Worm (Caenorhabditis elegans): ENCODE results near the gene T01B7.13.

The T01B7.13 gene

ce11 chrII:8731736-8732229 is 16.6 kb downstream of the T01B7.13 start:
- TF ChIP-seq che-1 (tag; optimal IDR thresholded peaks at IDR 0.05) (no peak), pros-1 (tag; optimal IDR thresholded peaks at IDR 0.05) (no peak), ets-4 (tag; optimal IDR thresholded peaks at IDR 0.05) (no peak), hlh-30 (tag; optimal IDR thresholded peaks at IDR 0.05; ENCODE audit: insufficient read depth) (no peak), Y22D7AL.16 (tag; optimal IDR thresholded peaks at IDR 0.05) (no peak), ceh-2 (tag; optimal IDR thresholded peaks at IDR 0.05) (no peak), unc-3 (GFP tag; conservative IDR thresholded peaks at IDR 0.05) (no peak), unc-3 (tag; optimal IDR thresholded peaks at IDR 0.05) (no peak), dmd-4 (tag; optimal IDR thresholded peaks at IDR 0.05; ENCODE audit: borderline replicate concordance) (no peak), unc-86 (tag; optimal IDR thresholded peaks at IDR 0.05) (no peak), pat-9 (tag; optimal IDR thresholded peaks at IDR 0.05) (no peak), zip-5 (tag; optimal IDR thresholded peaks at IDR 0.05) (no peak), ceh-24 (tag; optimal IDR thresholded peaks at IDR 0.05) (no peak), ama-1 (optimal IDR thresholded peaks at IDR 0.05) (no peak)

- TF ChIP-seq lin-11 (tag; optimal IDR thresholded peaks at IDR 0.05): no peak
- no peak for TF ChIP-seq ahr-1 (tag; optimal IDR thresholded peaks at IDR 0.05)
- TF ChIP-seq ceh-22 (tag; optimal IDR thresholded peaks at IDR 0.05): no peak
- no peak for TF ChIP-seq unc-86 (tag; optimal IDR thresholded peaks at IDR 0.05)
- TF ChIP-seq C08G9.2 (tag; optimal IDR thresholded peaks at IDR 0.05): no peak
- no peak for TF ChIP-seq F13H6.1 (tag; optimal IDR thresholded peaks at IDR 0.05)
- TF ChIP-seq ceh-18 (tag; optimal IDR thresholded peaks at IDR 0.05): no peak
- no peak for TF ChIP-seq pqm-1 (tag; optimal IDR thresholded peaks at IDR 0.05)
- TF ChIP-seq ceh-6 (GFP tag; optimal IDR thresholded peaks at IDR 0.05): no peak
- no peak for TF ChIP-seq fkh-6 (tag; optimal IDR thresholded peaks at IDR 0.05)
- no peak for TF ChIP-seq ceh-14 (tag; optimal IDR thresholded peaks at IDR 0.05)
Measured at ce11 chrII:8732339-8733100, 17.3 kb downstream of the T01B7.13 start, which contains the start of gene rol-6. rol-6 (plus strand) TSS chrII:8733050.

DNA sequence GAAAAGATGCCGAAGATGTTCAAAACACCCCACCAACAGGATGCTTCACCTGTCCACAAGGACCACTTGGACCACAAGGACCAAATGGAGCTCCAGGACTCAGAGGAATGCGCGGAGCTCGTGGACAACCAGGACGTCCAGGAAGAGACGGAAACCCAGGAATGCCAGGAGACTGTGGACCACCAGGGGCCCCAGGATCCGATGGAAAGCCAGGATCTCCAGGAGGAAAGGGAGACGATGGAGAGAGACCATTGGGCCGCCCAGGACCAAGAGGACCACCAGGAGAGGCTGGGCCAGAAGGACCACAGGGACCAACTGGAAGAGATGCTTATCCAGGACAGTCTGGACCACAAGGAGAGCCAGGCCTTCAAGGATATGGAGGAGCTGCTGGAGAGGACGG is 18.4 kb downstream of the T01B7.13 start:
- TF ChIP-seq hlh-30 (tag; optimal IDR thresholded peaks at IDR 0.05; ENCODE audit: insufficient read depth) (no peak), fax-1 (tag; optimal IDR thresholded peaks at IDR 0.05) (no peak), hlh-8 (tag; optimal IDR thresholded peaks at IDR 0.05) (no peak), sox-4 (tag; optimal IDR thresholded peaks at IDR 0.05) (no peak), che-1 (tag; optimal IDR thresholded peaks at IDR 0.05) (no peak), ceh-22 (tag; optimal IDR thresholded peaks at IDR 0.05) (no peak), lin-11 (tag; optimal IDR thresholded peaks at IDR 0.05) (no peak), hlh-15 (tag; optimal IDR thresholded peaks at IDR 0.05) (no peak), ceh-31 (tag; optimal IDR thresholded peaks at IDR 0.05) (no peak), ahr-1 (tag; optimal IDR thresholded peaks at IDR 0.05) (no peak), ceh-14 (tag; optimal IDR thresholded peaks at IDR 0.05) (no peak), dmd-4 (tag; optimal IDR thresholded peaks at IDR 0.05; ENCODE audit: borderline replicate concordance) (no peak), pag-3 (tag; optimal IDR thresholded peaks at IDR 0.05; ENCODE audit: borderline replicate concordance) (no peak), nhr-232 (tag; optimal IDR thresholded peaks at IDR 0.05) (no peak), pros-1 (tag; optimal IDR thresholded peaks at IDR 0.05) (no peak), ets-4 (tag; optimal IDR thresholded peaks at IDR 0.05) (no peak), pat-9 (tag; optimal IDR thresholded peaks at IDR 0.05) (no peak), ceh-45 (GFP tag; IDR thresholded peaks at IDR 0.05) (no peak)

DNA sequence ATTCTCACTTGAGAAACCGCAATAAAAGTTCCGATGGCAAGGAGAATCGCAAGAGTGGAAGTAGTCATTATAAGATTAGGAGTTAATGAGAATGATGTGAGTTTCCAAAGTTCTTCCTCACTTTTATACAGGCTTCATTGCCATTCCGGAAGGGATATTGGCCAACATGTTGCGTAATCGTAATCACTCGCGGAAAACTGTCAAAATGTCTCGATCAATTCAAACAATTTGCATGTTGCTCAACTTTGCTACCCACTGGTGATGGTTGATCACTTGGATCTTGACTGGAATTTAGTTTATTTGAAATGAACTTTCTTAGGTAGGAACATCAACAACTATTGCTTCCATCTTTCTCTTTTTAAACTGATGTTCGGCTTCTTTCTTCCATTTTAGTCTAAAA is 22.3 kb downstream of the T01B7.13 start, which contains the start of gene idpb-4:
Gene idpb-4, minus strand, starts transcription at position 101 of the 400 bp plus-strand sequence.
- TF ChIP-seq unc-55 (GFP tag; optimal IDR thresholded peaks at IDR 0.05) (no peak), hlh-8 (tag; optimal IDR thresholded peaks at IDR 0.05) (no peak), sox-4 (tag; optimal IDR thresholded peaks at IDR 0.05) (no peak), pax-1 (tag; optimal IDR thresholded peaks at IDR 0.05) (no peak), dmd-4 (tag; optimal IDR thresholded peaks at IDR 0.05; ENCODE audit: borderline replicate concordance) (no peak), zip-5 (tag; optimal IDR thresholded peaks at IDR 0.05) (no peak), pag-3 (tag; optimal IDR thresholded peaks at IDR 0.05; ENCODE audit: borderline replicate concordance) (no peak), ets-4 (tag; optimal IDR thresholded peaks at IDR 0.05) (no peak), C08G9.2 (tag; optimal IDR thresholded peaks at IDR 0.05) (no peak), ceh-6 (GFP tag; optimal IDR thresholded peaks at IDR 0.05) (no peak), ceh-18 (tag; optimal IDR thresholded peaks at IDR 0.05) (no peak), pha-4 (tag; optimal IDR thresholded peaks at IDR 0.05) (no peak), elt-4 (tag; optimal IDR thresholded peaks at IDR 0.05) (no peak), npax-4 (tag; optimal IDR thresholded peaks at IDR 0.05) (no peak), ceh-48 (tag; optimal IDR thresholded peaks at IDR 0.05) (no peak), dve-1 (tag; optimal IDR thresholded peaks at IDR 0.05) (no peak), fkh-6 (tag; optimal IDR thresholded peaks at IDR 0.05) (no peak)

Data from whole organism, late embryonic.